Worm (Caenorhabditis elegans) whole organism, midembryonic: ENCODE results near the gene cah-4.

Experiments
- T22C8.4 ChIP-seq: fragments of 200-800 bp; sonication (Bioruptor generic); IDR thresholded peaks from 2 replicates; pipeline ENCODE4 v1.3.6; 2022; ENCODE audit warnings: missing genetic modification characterization, missing compliant biosample characterization
- cog-1 ChIP-seq: sonication (generic microtip); optimal IDR thresholded peaks from 2 replicates; lab custom pipeline; 2016; ENCODE audit warnings: missing genetic modification characterization, missing compliant biosample characterization
- ztf-23 ChIP-seq: fragments of 200-800 bp; sonication (Bioruptor generic); IDR thresholded peaks from 2 replicates; pipeline ENCODE4 v1.3.6; 2022; ENCODE audit warnings: missing genetic modification reagents, missing genetic modification characterization, missing compliant biosample characterization
- ztf-29 ChIP-seq: fragments of 200-800 bp; sonication (Bioruptor generic); IDR thresholded peaks from 2 replicates; pipeline ENCODE4 v1.3.6; 2022; ENCODE audit warnings: missing genetic modification reagents, missing genetic modification characterization, missing compliant biosample characterization

DNA sequence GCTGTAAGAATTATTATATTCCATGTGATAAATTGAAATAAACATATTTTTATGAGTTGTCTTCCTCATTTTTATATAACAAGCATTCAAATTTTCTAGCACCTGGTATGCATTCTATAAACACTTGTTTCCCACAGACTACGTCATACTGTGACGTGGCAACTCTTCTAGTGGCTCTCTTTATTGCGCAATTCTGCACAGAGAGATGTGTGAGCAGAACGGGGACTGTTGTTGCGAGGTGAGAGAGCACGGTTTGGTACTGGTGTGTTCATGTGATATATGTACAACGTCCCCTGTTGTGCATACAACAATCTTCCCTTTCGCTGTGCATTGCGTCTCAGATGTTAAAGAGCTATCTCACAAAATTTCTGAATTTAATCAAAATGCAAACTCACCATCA is 17.3 kb upstream of the cah-4 start:
- TF ChIP-seq cog-1 (tag; lab: Kevin White, UChicago) (no peak), T22C8.4 (GFP tag; lab: Robert Waterston, UW) (no peak), ztf-29 (no peak), ztf-23 (GFP tag; lab: Robert Waterston, UW) (no peak)
